Fruit fly (Drosophila melanogaster) whole organism, embryonic: ENCODE measurements around the gene Pcif1.

Experiments
- CG10366 ChIP-seq: fragments of 200-800 bp; sonication (Bioruptor generic); IDR thresholded peaks from 2 replicates; pipeline ENCODE4 v1.3.6; 2022; ENCODE audit warnings: missing biosample characterization, missing genetic modification characterization
- CG14965 ChIP-seq: fragments of 200-800 bp; sonication (Bioruptor generic); optimal IDR thresholded peaks from 2 replicates; lab custom pipeline; 2016; ENCODE audit warnings: missing biosample characterization, missing genetic modification characterization, borderline replicate concordance
- CG30020 ChIP-seq: fragments of 200-800 bp; optimal IDR thresholded peaks from 2 replicates; lab custom pipeline; 2019; ENCODE audit warnings: missing biosample characterization, mild to moderate bottlenecking, missing genetic modification characterization, moderate library complexity
- Eip74EF ChIP-seq, 2 experiments: fragments of 200-800 bp in 1 of 2; fragments of >200 bp in 1 of 2; sonication (Bioruptor generic) in 1 of 2; optimal IDR thresholded peaks; 2 replicates each; lab custom pipeline; 2017 to 2019; ENCODE audit warnings: missing biosample characterization in 2 of 2, missing genetic modification characterization in 2 of 2, mild to moderate bottlenecking in 1 of 2, moderate library complexity in 1 of 2
- Fer1 ChIP-seq: fragments of 200-800 bp; sonication (Bioruptor generic); optimal IDR thresholded peaks from 2 replicates; lab custom pipeline; 2017; ENCODE audit warnings: missing biosample characterization, mild to moderate bottlenecking, missing genetic modification characterization
- lola ChIP-seq, 3 experiments: fragments of >200 bp in 2 of 3; fragments of 200-800 bp in 1 of 3; sonication (Bioruptor generic) in 1 of 3; optimal IDR thresholded peaks; 2 replicates each; lab custom pipeline; 2017 to 2019; ENCODE audit warnings: missing biosample characterization in 3 of 3, missing genetic modification characterization in 3 of 3, mild to moderate bottlenecking in 1 of 3, moderate library complexity in 1 of 3
- nerfin-2 ChIP-seq: fragments of 200-800 bp; sonication (Bioruptor generic); IDR thresholded peaks from 2 replicates; pipeline ENCODE4 v1.3.6; 2022; ENCODE audit warnings: missing biosample characterization, missing genetic modification characterization; ENCODE audit not compliant: partially characterized antibody
- usp ChIP-seq: fragments of >200 bp; optimal IDR thresholded peaks from 2 replicates; lab custom pipeline; 2017; ENCODE audit warnings: missing biosample characterization, missing genetic modification characterization
- wdn ChIP-seq: fragments of 200-800 bp; sonication (Bioruptor generic); IDR thresholded peaks from 2 replicates; pipeline ENCODE4 v1.3.6; 2022; ENCODE audit warnings: missing biosample characterization, missing genetic modification characterization

dm6 chr3L:20823206-20823803 lies 37.3 kb upstream of the Pcif1 start:
- TF ChIP-seq nerfin-2 (GFP tag; lab: Robert Waterston, UW) = no peak
- TF ChIP-seq CG30020 (tag; lab: Kevin White, UChicago) = no peak
- no peak for TF ChIP-seq Fer1 (GFP tag; lab: Kevin White, UChicago)
- no peak for TF ChIP-seq CG14965 (GFP tag; lab: Kevin White, UChicago)
- TF ChIP-seq CG10366 = no peak
- no peak for TF ChIP-seq lola (GFP tag; optimal IDR thresholded peaks at IDR 0.05; lab: Kevin White, UChicago)
- TF ChIP-seq wdn (GFP tag; lab: Robert Waterston, UW) = no peak
- TF ChIP-seq usp (GFP tag; lab: Kevin White, UChicago) = no peak
- no peak for TF ChIP-seq Eip74EF (GFP tag; optimal IDR thresholded peaks at IDR 0.05; lab: Kevin White, UChicago)
